Worm (Caenorhabditis elegans) whole organism, midembryonic: ENCODE results near the gene ZK742.7.

Experiments
- flt-1 ChIP-seq: fragments of 200-800 bp; sonication (Bioruptor generic); IDR thresholded peaks from 2 replicates; pipeline ENCODE4 v1.3.6; 2022; ENCODE audit warnings: missing genetic modification characterization, missing compliant biosample characterization
- tab-1 ChIP-seq: fragments of 200-800 bp; sonication (Bioruptor generic); IDR thresholded peaks from 2 replicates; pipeline ENCODE4 v1.3.6; 2022; ENCODE audit warnings: missing genetic modification characterization, missing compliant biosample characterization

DNA sequence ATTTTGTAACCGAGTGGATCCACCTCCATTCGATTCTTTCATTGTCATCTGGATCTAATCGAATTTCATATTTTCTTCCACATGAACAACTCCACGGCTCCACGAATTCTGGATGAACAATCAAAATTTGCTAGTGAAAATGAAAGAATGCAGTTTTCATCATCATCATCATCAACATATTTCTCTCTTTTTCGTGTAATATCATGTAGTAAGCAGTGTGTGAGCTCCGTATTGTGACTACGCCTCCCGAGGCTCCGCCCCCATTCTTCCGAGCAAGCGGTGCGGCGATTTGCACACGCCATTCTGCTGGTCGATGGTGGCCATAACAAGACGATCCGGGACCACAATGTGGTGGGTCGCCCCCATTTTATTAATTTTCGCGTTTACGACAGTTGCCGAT is at the start of gene ZK742.7:
- no peak for TF ChIP-seq tab-1 (GFP tag; lab: Robert Waterston, UW)
- no peak for TF ChIP-seq flt-1 (GFP tag; lab: Robert Waterston, UW)
